Fruit fly (Drosophila melanogaster): ENCODE data around the gene brk.

brk gene

DNA sequence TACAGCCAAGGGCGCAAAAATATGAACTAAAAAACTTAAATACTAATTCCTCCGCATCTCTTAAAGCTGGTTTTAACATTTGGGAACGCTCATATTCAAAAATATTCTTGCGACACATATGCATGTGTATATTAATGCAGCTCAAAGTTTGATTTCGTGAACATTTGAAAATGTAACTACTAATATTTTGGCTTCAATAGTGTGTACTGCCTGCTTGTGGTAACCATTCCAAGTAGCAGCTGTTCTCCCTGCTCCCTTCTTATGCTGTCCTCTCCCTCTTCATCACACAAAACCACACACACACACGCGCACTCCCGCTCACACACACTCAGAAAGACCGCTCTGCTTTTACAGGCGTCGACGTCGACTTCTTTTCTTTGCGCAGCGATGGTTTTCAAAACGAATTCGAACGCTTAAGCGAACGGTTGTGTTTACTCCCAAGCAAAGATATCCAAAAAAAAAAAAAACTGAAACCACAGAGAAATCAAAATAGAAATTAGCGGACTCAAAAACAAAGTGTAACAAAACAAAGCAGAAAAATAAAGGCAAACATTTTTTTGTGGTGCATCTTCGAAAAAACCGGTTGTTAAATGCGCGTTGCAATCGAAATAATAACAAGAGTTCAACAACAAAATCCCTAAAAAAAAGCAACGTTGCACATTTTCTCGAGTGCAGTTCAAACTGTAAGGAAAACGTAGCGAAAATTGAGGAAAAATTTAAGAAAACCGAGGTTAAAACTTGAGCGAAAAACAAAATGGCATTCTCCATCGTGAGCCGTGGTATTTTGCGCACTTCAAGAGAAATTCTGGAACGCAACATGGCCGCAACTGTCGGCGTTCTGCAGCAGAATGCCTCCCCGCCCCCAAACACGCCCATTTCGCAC lies 29.5 kb downstream of the brk start, which contains the start of gene CBP (continued):
- TF ChIP-seq Eip75B (GFP tag; optimal IDR thresholded peaks at IDR 0.05): peak; percentile 97
- TF ChIP-seq CG6276 (GFP tag; optimal IDR thresholded peaks at IDR 0.05): peak; percentile 94
- peak; percentile 91 for TF ChIP-seq Sox15 (GFP tag; optimal IDR thresholded peaks at IDR 0.05)
- peak; percentile 95 for TF ChIP-seq CG16779 (tag; optimal IDR thresholded peaks at IDR 0.05)
- TF ChIP-seq CG31627 (GFP tag; optimal IDR thresholded peaks at IDR 0.05): peak; percentile 93
- peak; percentile 95 to 96 for TF ChIP-seq ss (GFP tag; optimal IDR thresholded peaks at IDR 0.05)
- peak; percentile 96 for TF ChIP-seq lz (GFP tag; optimal IDR thresholded peaks at IDR 0.05)
- peak; percentile 96 for TF ChIP-seq CG32006 (GFP tag; optimal IDR thresholded peaks at IDR 0.05)
- TF ChIP-seq Eip78C (GFP tag): peak; percentile 99
- TF ChIP-seq OdsH (GFP tag; optimal IDR thresholded peaks at IDR 0.05): peak; percentile 96
- peak; percentile 89 for TF ChIP-seq CG4318 (GFP tag; optimal IDR thresholded peaks at IDR 0.05)
- peak; percentile 93 for TF ChIP-seq CG9139 (GFP tag; optimal IDR thresholded peaks at IDR 0.05)
- TF ChIP-seq CG15336 (GFP tag; IDR thresholded peaks at IDR 0.05): peak; percentile 95
- TF ChIP-seq CG10631 (GFP tag; optimal IDR thresholded peaks at IDR 0.05): peak; percentile 97
- TF ChIP-seq CG6808 (GFP tag; optimal IDR thresholded peaks at IDR 0.05): peak; percentile 94
- TF ChIP-seq Eip93F (GFP tag; optimal IDR thresholded peaks at IDR 0.05): peak; percentile 90
- peak; percentile 95 for TF ChIP-seq acj6 (GFP tag; optimal IDR thresholded peaks at IDR 0.05)
- peak; percentile 96 for TF ChIP-seq CG3919 (GFP tag; optimal IDR thresholded peaks at IDR 0.05)
- peak; percentile 95 for TF ChIP-seq Smox (GFP tag; optimal IDR thresholded peaks at IDR 0.05)
- TF ChIP-seq fkh (GFP tag; optimal IDR thresholded peaks at IDR 0.05): peak; percentile 91
- TF ChIP-seq fd85E (GFP tag; optimal IDR thresholded peaks at IDR 0.05): peak; percentile 89
- TF ChIP-seq Hr38 (GFP tag; optimal IDR thresholded peaks at IDR 0.05): peak; percentile 5

DNA sequence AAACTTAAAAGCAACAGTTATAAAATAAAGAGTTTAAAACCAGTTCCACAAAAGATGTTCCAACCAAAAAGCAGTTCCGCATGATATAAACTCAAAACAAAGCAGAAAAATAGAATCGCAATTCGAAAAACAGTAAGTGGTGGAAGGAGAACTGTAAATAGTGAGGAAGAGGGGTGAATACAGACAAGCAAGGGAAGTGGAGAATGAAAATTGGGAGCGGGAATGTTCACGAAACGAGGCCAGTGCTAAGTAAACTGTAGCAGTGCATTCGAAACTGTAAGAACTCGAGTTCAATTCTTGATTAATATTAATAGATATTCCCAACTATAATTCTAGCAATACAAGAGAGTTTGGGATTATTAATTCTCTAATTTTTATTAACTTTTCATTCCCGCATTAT lies 30.2 kb downstream of the brk start:
- TF ChIP-seq CG10669 (GFP tag; optimal IDR thresholded peaks at IDR 0.05): peak; percentile 26
- no peak for TF ChIP-seq CG1621 (tag; optimal IDR thresholded peaks at IDR 0.05)
- 0 out of 3 replicates have a peak, but pooled peaks have one; percentile 41 for TF ChIP-seq CG6163 (GFP tag; IDR thresholded peaks at IDR 0.05)
- no peak for TF ChIP-seq CG9139 (GFP tag; optimal IDR thresholded peaks at IDR 0.05)

DNA sequence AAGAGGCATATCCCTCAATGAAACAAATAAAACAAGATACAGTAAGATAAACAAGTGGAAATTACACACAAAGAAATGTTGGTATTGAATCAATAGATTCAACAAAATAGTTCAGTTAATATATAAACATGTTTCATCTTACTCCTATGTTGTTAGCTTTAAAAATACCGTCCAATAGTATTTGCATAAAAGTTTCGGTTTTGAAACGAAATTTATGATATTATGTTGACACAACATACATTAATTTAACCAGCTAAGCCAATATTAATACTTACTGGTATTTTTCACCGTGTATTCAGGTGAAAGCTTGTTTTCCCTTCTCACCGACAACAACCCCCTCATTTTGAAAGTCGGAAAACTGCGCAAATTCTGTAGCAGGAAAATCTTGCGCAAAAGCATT lies 30.8 kb downstream of the brk start:
- TF ChIP-seq CG6163 (GFP tag; IDR thresholded peaks at IDR 0.05) (no peak), Blimp-1 (GFP tag; optimal IDR thresholded peaks at IDR 0.05) (no peak), CG1621 (tag; optimal IDR thresholded peaks at IDR 0.05) (no peak), Hr39 (GFP tag; optimal IDR thresholded peaks at IDR 0.05) (peak; percentile 23), spab (GFP tag; optimal IDR thresholded peaks at IDR 0.05) (no peak), CG16779 (tag; optimal IDR thresholded peaks at IDR 0.05) (no peak), Hr4 (GFP tag; optimal IDR thresholded peaks at IDR 0.05) (peak; percentile 69), ss (GFP tag; optimal IDR thresholded peaks at IDR 0.05) (no peak), CG4318 (GFP tag; optimal IDR thresholded peaks at IDR 0.05) (peak; percentile 57), cyc (GFP tag; optimal IDR thresholded peaks at IDR 0.05) (no peak), CG3919 (GFP tag; optimal IDR thresholded peaks at IDR 0.05) (peak; percentile 27), Sox102F (GFP tag; optimal IDR thresholded peaks at IDR 0.05) (no peak), Eip75B (GFP tag; optimal IDR thresholded peaks at IDR 0.05) (no peak), CG11294 (GFP tag; IDR thresholded peaks at IDR 0.05) (no peak), CG31627 (GFP tag; optimal IDR thresholded peaks at IDR 0.05) (peak; percentile 32), CG8632 (GFP tag; optimal IDR thresholded peaks at IDR 0.05) (peak; percentile 17), CG9139 (GFP tag; optimal IDR thresholded peaks at IDR 0.05) (no peak), OdsH (GFP tag; optimal IDR thresholded peaks at IDR 0.05) (peak; percentile 24), Lpt (GFP tag; optimal IDR thresholded peaks at IDR 0.05) (peak; percentile 39), acj6 (GFP tag; optimal IDR thresholded peaks at IDR 0.05) (peak; percentile 42), Gug (GFP tag; IDR thresholded peaks at IDR 0.05) (0 out of 2 replicates have a peak, but pooled peaks have one; percentile 35), esn (GFP tag; optimal IDR thresholded peaks at IDR 0.05) (peak; percentile 55), CG10631 (GFP tag; optimal IDR thresholded peaks at IDR 0.05) (peak; percentile 8), lz (GFP tag; optimal IDR thresholded peaks at IDR 0.05) (peak; percentile 30), CG7368 (GFP tag; optimal IDR thresholded peaks at IDR 0.05) (no peak), CG11902 (GFP tag; optimal IDR thresholded peaks at IDR 0.05) (no peak), pdm3 (GFP tag; optimal IDR thresholded peaks at IDR 0.05) (peak; percentile 42), CG8319 (GFP tag; optimal IDR thresholded peaks at IDR 0.05) (no peak), Smox (GFP tag; optimal IDR thresholded peaks at IDR 0.05) (peak; percentile 28), Met (GFP tag; optimal IDR thresholded peaks at IDR 0.05) (peak; percentile 34), fkh (GFP tag; optimal IDR thresholded peaks at IDR 0.05) (peak; percentile 64), net (GFP tag; optimal IDR thresholded peaks at IDR 0.05) (peak; percentile 6), CG3032 (tag; optimal IDR thresholded peaks at IDR 0.05) (no peak), CG6276 (GFP tag; optimal IDR thresholded peaks at IDR 0.05) (peak; percentile 43), CG10669 (GFP tag; optimal IDR thresholded peaks at IDR 0.05) (peak; percentile 3), CG15336 (GFP tag; IDR thresholded peaks at IDR 0.05) (peak; percentile 68)

Data from whole organism, prepupa.